Worm (Caenorhabditis elegans) whole organism, L2 larva: ENCODE data around the gene F44E2.10.

Source experiments
- F13H6.1 ChIP-seq: sonication (generic microtip); optimal IDR thresholded peaks from 2 replicates; lab custom pipeline; 2016; ENCODE audit warnings: missing genetic modification characterization, missing compliant biosample characterization
- Y55F3AM.14 ChIP-seq: fragments of 200-800 bp; sonication (Bioruptor generic); optimal IDR thresholded peaks from 2 replicates; lab custom pipeline; 2018; ENCODE audit warnings: mild to moderate bottlenecking, missing genetic modification characterization, missing compliant biosample characterization
- ZK546.5 ChIP-seq: sonication (generic microtip); optimal IDR thresholded peaks from 2 replicates; lab custom pipeline; 2017; ENCODE audit warnings: missing biosample characterization, missing genetic modification characterization
- alr-1 ChIP-seq: fragments of 150-350 bp; optimal IDR thresholded peaks from 2 replicates; lab custom pipeline; 2014; ENCODE audit warnings: missing biosample characterization, missing genetic modification characterization
- aly-2 ChIP-seq: fragments of 150-350 bp; optimal IDR thresholded peaks from 2 replicates; lab custom pipeline; 2014; ENCODE audit warnings: missing biosample characterization, missing genetic modification characterization
- ama-1 ChIP-seq: fragments of 150-350 bp; optimal IDR thresholded peaks from 2 replicates; lab custom pipeline; 2018; ENCODE audit warnings: inconsistent platforms
- ceh-16 ChIP-seq: fragments of 150-350 bp; optimal IDR thresholded peaks from 2 replicates; lab custom pipeline; 2014; ENCODE audit warnings: missing biosample characterization, missing genetic modification characterization
- ceh-82 ChIP-seq: fragments of 150-350 bp; optimal IDR thresholded peaks from 2 replicates; lab custom pipeline; 2014; ENCODE audit warnings: missing biosample characterization, missing genetic modification characterization
- crh-2 ChIP-seq: sonication (generic microtip); optimal IDR thresholded peaks from 2 replicates; lab custom pipeline; 2017; ENCODE audit warnings: missing biosample characterization, missing genetic modification characterization
- dmd-4 ChIP-seq: sonication (generic microtip); optimal IDR thresholded peaks from 2 replicates; lab custom pipeline; 2017; ENCODE audit warnings: missing biosample characterization, missing genetic modification characterization
- egl-27 ChIP-seq: sonication (generic microtip); optimal IDR thresholded peaks from 3 replicates; lab custom pipeline; 2017; ENCODE audit warnings: missing biosample characterization, missing genetic modification reagents, missing genetic modification characterization
- elt-1 ChIP-seq: fragments of 150-350 bp; optimal IDR thresholded peaks from 2 replicates; lab custom pipeline; 2014; ENCODE audit warnings: missing biosample characterization, missing genetic modification characterization
- gmeb-1 ChIP-seq: fragments of 150-350 bp; optimal IDR thresholded peaks from 2 replicates; lab custom pipeline; 2014; ENCODE audit warnings: missing biosample characterization, missing genetic modification characterization
- lin-13 ChIP-seq: fragments of 150-350 bp; optimal IDR thresholded peaks from 2 replicates; lab custom pipeline; 2014; ENCODE audit warnings: missing biosample characterization, missing genetic modification reagents, missing genetic modification characterization
- lin-39 ChIP-seq: fragments of 150-350 bp; optimal IDR thresholded peaks from 2 replicates; lab custom pipeline; 2014; ENCODE audit warnings: missing biosample characterization, missing genetic modification reagents, missing genetic modification characterization
- lsy-2 ChIP-seq, 2 experiments: fragments of 150-350 bp in 1 of 2; sonication (generic microtip) in 1 of 2; optimal IDR thresholded peaks; 2 replicates each; lab custom pipeline; 2014 to 2017; ENCODE audit warnings: missing biosample characterization in 2 of 2, missing genetic modification characterization in 2 of 2
- mab-5 ChIP-seq: fragments of 150-350 bp; optimal IDR thresholded peaks from 2 replicates; lab custom pipeline; 2014; ENCODE audit warnings: missing biosample characterization, missing genetic modification characterization
- mbf-1 ChIP-seq: sonication (generic microtip); optimal IDR thresholded peaks from 2 replicates; lab custom pipeline; 2017; ENCODE audit warnings: missing biosample characterization, missing genetic modification characterization
- mdl-1 ChIP-seq, 2 experiments: fragments of 150-350 bp in 1 of 2; sonication (generic microtip) in 1 of 2; optimal IDR thresholded peaks; 2 replicates each; lab custom pipeline; 2017; ENCODE audit warnings: missing biosample characterization in 2 of 2, missing genetic modification characterization in 2 of 2
- nhr-11 ChIP-seq: fragments of 150-350 bp; optimal IDR thresholded peaks from 2 replicates; lab custom pipeline; 2014; ENCODE audit warnings: missing biosample characterization, missing genetic modification characterization
- nhr-12 ChIP-seq: fragments of 150-350 bp; optimal IDR thresholded peaks from 2 replicates; lab custom pipeline; 2014; ENCODE audit warnings: missing biosample characterization, missing genetic modification characterization
- nhr-21 ChIP-seq: fragments of 150-350 bp; optimal IDR thresholded peaks from 2 replicates; lab custom pipeline; 2014; ENCODE audit warnings: missing biosample characterization, missing genetic modification characterization
- nhr-237 ChIP-seq: fragments of 150-350 bp; optimal IDR thresholded peaks from 2 replicates; lab custom pipeline; 2014; ENCODE audit warnings: missing biosample characterization, missing genetic modification characterization
- nhr-25 ChIP-seq: fragments of 150-350 bp; sonication (generic microtip); optimal IDR thresholded peaks from 3 replicates; lab custom pipeline; 2014; ENCODE audit warnings: missing biosample characterization, missing genetic modification characterization
- nhr-6 ChIP-seq: fragments of 150-350 bp; optimal IDR thresholded peaks from 2 replicates; lab custom pipeline; 2014; ENCODE audit warnings: missing biosample characterization, missing genetic modification characterization
- nhr-77 ChIP-seq: fragments of 150-350 bp; optimal IDR thresholded peaks from 2 replicates; lab custom pipeline; 2014; ENCODE audit warnings: missing biosample characterization, missing genetic modification characterization
- peb-1 ChIP-seq: fragments of 150-350 bp; optimal IDR thresholded peaks from 2 replicates; lab custom pipeline; 2014; ENCODE audit warnings: missing biosample characterization, missing genetic modification characterization
- sem-4 ChIP-seq: fragments of 150-350 bp; optimal IDR thresholded peaks from 2 replicates; lab custom pipeline; 2014; ENCODE audit warnings: missing biosample characterization, missing genetic modification reagents, missing genetic modification characterization
- skn-1 ChIP-seq: sonication (generic microtip); optimal IDR thresholded peaks from 2 replicates; lab custom pipeline; 2017; ENCODE audit warnings: missing biosample characterization, missing genetic modification characterization
- sma-3 ChIP-seq: sonication (generic microtip); optimal IDR thresholded peaks from 2 replicates; lab custom pipeline; 2016; ENCODE audit warnings: missing genetic modification reagents, missing genetic modification characterization, missing compliant biosample characterization
- sma-9 ChIP-seq, 2 experiments: fragments of 150-350 bp in 1 of 2; sonication (generic microtip) in 1 of 2; optimal IDR thresholded peaks; 2 replicates each; lab custom pipeline; 2014 to 2016; ENCODE audit warnings: missing genetic modification characterization in 2 of 2, mild to moderate bottlenecking in 1 of 2, missing biosample characterization in 1 of 2, missing compliant biosample characterization in 1 of 2, missing genetic modification reagents in 1 of 2, moderate library complexity in 1 of 2
- unc-39 ChIP-seq: fragments of 150-350 bp; optimal IDR thresholded peaks from 2 replicates; lab custom pipeline; 2014; ENCODE audit warnings: missing biosample characterization, missing genetic modification characterization
- unc-55 ChIP-seq: fragments of 150-350 bp; sonication (generic microtip); optimal IDR thresholded peaks from 3 replicates; lab custom pipeline; 2014; ENCODE audit warnings: missing biosample characterization, missing genetic modification reagents, missing genetic modification characterization
- unc-62 ChIP-seq: fragments of 150-350 bp; optimal IDR thresholded peaks from 2 replicates; lab custom pipeline; 2014; ENCODE audit warnings: missing biosample characterization, missing genetic modification reagents, missing genetic modification characterization
- zag-1 ChIP-seq: fragments of 150-350 bp; optimal IDR thresholded peaks from 2 replicates; lab custom pipeline; 2014; ENCODE audit warnings: missing biosample characterization, missing genetic modification characterization
- ztf-1 ChIP-seq: fragments of 200-800 bp; sonication (Bioruptor generic); conservative IDR thresholded peaks from 2 replicates; pipeline ENCODE4 v1.3.6; 2022; ENCODE audit warnings: missing genetic modification characterization, missing compliant biosample characterization
- ztf-11 ChIP-seq: sonication (generic microtip); optimal IDR thresholded peaks from 2 replicates; lab custom pipeline; 2017; ENCODE audit warnings: missing biosample characterization, missing genetic modification characterization
- ztf-4 ChIP-seq: fragments of 150-350 bp; optimal IDR thresholded peaks from 2 replicates; lab custom pipeline; 2014; ENCODE audit warnings: missing biosample characterization, missing genetic modification characterization

Gene F44E2.10

DNA sequence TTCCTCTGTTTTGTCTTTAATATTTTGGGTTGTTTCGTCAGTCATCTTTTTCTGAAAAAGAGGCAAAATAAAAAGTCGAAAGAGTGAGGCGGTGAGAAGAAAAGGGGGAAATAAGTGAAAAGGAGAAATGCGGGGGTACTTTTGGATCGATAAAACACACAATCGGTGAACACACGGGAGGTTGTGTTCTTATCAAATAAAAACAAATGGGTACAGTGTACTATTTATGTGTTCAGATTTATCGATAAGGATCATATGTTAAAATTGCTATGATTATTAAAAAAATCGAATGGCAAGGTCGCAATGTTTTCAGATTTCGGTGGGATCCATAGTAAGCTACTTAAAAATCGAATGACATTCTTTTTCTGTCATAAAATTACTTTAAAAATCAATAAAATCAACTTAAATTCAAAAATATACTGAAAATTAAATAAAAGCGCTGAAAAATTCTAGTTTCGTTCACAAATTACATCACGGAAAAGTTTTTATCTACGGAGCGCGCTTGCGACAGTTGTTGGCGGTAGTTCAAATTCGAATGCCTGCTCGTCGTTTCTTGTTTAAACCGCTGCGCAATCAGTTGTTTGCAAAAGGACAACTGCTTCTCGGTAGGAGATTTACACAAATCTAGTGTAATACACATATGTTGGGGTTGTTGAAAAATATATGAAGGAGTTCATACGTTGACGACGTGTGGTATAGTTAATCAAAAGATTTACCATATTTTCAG, 21.5 kb downstream of the F44E2.10 start, which contains the start of gene prx-19 (continued):
- TF ChIP-seq skn-1 = no peak
- no peak for TF ChIP-seq ZK546.5
- TF ChIP-seq zag-1 (tag; lab: Kevin White, UChicago) = no peak
- TF ChIP-seq lsy-2 (tag; optimal IDR thresholded peaks at IDR 0.05; lab: Kevin White, UChicago) = peak in 1 of 2 experiments; percentile 66
- TF ChIP-seq alr-1 (tag; lab: Kevin White, UChicago) = no peak
- no peak for TF ChIP-seq ceh-16 (tag; lab: Kevin White, UChicago)
- TF ChIP-seq nhr-237 (tag; lab: Kevin White, UChicago) = no peak
- peak; percentile 39 for TF ChIP-seq sma-9 (GFP tag; optimal IDR thresholded peaks at IDR 0.05; lab: Kevin White, UChicago)
- no peak for TF ChIP-seq sma-9 (tag; optimal IDR thresholded peaks at IDR 0.05; lab: Kevin White, UChicago)
- TF ChIP-seq elt-1 (tag; lab: Kevin White, UChicago) = no peak
- peak; percentile 15 for TF ChIP-seq lin-13 (GFP tag; lab: Kevin White, UChicago)
- TF ChIP-seq crh-2 (tag; lab: Kevin White, UChicago) = peak; percentile 30

DNA sequence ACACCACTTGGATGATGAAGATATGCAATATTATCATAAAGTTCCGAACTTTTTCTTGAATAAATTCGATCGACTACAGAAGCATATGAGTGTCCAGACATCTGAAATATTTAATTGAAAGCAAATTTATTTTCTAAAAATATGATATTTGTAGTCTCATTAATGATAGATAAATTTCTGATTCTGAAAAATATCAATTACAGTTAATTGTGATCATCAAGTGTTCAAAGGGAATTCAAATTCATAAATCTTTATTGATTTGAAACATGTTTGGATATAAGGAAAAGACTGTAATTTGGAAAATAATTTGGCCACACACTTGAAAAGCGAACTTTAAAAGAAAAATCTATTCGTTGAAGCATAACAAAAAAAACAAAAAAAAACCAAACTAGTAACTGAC, 23.7 kb downstream of the F44E2.10 start, which contains the start of gene F54F2.7:
TSS of gene F54F2.7 (minus strand) at position 101 of the 400 bp plus-strand sequence.
- TF ChIP-seq gmeb-1 (tag; lab: Kevin White, UChicago) (no peak), F13H6.1 (tag; lab: Kevin White, UChicago) (no peak), sma-9 (GFP tag; optimal IDR thresholded peaks at IDR 0.05; lab: Kevin White, UChicago) (no peak), sma-9 (tag; optimal IDR thresholded peaks at IDR 0.05; lab: Kevin White, UChicago) (no peak), nhr-21 (tag; lab: Kevin White, UChicago) (no peak), mdl-1 (tag; optimal IDR thresholded peaks at IDR 0.05; lab: Kevin White, UChicago) (no peak), ztf-11 (no peak), nhr-25 (tag; lab: Kevin White, UChicago) (no peak), ceh-82 (tag; lab: Kevin White, UChicago) (no peak), ama-1 (lab: Kevin White, UChicago) (no peak), ZK546.5 (no peak), unc-55 (no peak), egl-27 (tag; lab: Kevin White, UChicago) (no peak), ztf-1 (GFP tag; lab: Robert Waterston, UW) (no peak), ceh-16 (tag; lab: Kevin White, UChicago) (no peak), lin-13 (GFP tag; lab: Kevin White, UChicago) (no peak), unc-62 (GFP tag; lab: Kevin White, UChicago) (no peak), ztf-4 (tag; lab: Kevin White, UChicago) (no peak), peb-1 (no peak), unc-39 (tag; lab: Kevin White, UChicago) (no peak)
- TF ChIP-seq, all 48 proteins: peak for 0

DNA sequence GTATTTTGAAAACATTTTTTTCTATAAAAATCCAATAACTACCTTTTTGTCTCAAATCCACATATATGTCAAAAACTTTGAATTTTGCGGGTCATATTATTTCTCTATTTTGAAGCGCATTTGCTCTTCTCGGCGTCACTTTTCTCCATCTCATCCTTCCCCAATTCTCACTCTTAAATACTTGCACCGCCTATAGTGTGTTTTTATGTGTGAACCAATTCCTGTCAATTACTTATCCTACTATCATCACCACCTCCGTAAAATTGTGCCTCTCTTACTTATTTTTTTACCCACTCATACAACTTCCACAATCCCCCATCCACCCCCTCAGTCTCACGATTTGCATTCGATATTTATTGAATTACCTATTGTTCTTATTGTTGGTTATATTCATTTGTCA, 25.1 kb downstream of the F44E2.10 start:
- TF ChIP-seq nhr-12 (tag; lab: Kevin White, UChicago) (no peak), mbf-1 (tag; lab: Kevin White, UChicago) (no peak), ztf-4 (tag; lab: Kevin White, UChicago) (no peak)

DNA sequence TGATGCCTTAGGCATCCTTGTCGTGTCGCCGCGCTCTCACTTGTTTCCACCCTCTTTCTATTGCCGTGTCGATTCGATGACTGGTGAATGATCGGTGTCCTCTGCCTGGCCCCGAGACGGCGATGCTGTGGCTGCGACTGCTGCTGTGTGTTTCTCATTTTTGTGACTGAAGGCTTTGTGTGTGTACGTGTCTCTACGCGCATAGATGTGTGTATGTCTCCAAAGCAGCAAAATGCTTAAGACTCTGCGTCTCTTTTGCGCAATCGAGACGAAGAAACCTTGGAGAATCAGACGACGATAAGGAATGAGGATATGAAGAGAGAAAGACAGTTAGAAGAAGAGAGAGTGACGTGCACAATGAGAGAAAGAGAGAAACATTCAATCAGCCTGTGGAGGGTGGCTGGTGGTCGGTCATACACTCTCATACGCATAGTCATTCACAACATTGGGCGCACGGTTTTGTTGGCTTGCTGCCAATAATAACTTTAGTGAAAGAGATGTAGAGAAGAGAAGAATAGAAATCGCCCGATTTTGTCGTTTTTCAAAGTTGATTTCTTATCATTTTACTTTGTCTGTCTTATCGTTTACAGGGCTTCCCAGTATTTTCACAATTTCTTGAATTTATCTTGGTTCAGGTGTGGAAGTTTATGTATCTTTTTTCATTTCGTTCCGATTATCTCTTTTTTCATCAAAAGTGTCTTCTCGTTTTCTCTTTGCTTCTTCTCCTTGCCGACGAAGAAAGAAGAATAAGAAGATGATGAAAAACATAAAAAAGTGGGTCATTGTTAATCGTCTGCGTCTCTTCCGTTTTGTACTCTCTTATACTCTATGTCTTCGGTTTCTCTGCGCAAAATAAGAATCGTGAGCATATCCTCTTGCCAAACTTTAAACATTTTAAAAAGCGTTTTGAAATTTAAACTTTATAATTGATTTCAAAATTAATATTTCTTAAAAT, 28.8 kb downstream of the F44E2.10 start:
- TF ChIP-seq nhr-11 (tag; lab: Kevin White, UChicago) (no peak), sma-3 (peak; percentile 96), lsy-2 (tag; optimal IDR thresholded peaks at IDR 0.05; lab: Kevin White, UChicago) (peak; percentile 77 to 95), nhr-12 (tag; lab: Kevin White, UChicago) (no peak), nhr-25 (tag; lab: Kevin White, UChicago) (peak; percentile 98), ztf-1 (GFP tag; lab: Robert Waterston, UW) (no peak), ama-1 (lab: Kevin White, UChicago) (peak; percentile 76), gmeb-1 (tag; lab: Kevin White, UChicago) (peak; percentile 81), ceh-16 (tag; lab: Kevin White, UChicago) (peak; percentile 90), mdl-1 (tag; optimal IDR thresholded peaks at IDR 0.05; lab: Kevin White, UChicago) (peak; percentile 87 to 95), dmd-4 (tag; lab: Kevin White, UChicago) (no peak), elt-1 (tag; lab: Kevin White, UChicago) (no peak), skn-1 (no peak), unc-39 (tag; lab: Kevin White, UChicago) (no peak), nhr-6 (tag; lab: Kevin White, UChicago) (peak; percentile 97), sem-4 (tag; lab: Kevin White, UChicago) (peak; percentile 96), alr-1 (tag; lab: Kevin White, UChicago) (peak; percentile 99), nhr-237 (tag; lab: Kevin White, UChicago) (peak; percentile 80), egl-27 (tag; lab: Kevin White, UChicago) (peak; percentile 99), unc-55 (peak; percentile 97), ZK546.5 (peak; percentile 45), nhr-21 (tag; lab: Kevin White, UChicago) (peak; percentile 95), aly-2 (tag; lab: Kevin White, UChicago) (no peak), mab-5 (peak; percentile 38), lin-13 (GFP tag; lab: Kevin White, UChicago) (peak; percentile 83), lin-39 (tag; lab: Kevin White, UChicago) (peak; percentile 92), Y55F3AM.14 (peak; percentile 92), ztf-4 (tag; lab: Kevin White, UChicago) (peak; percentile 96), nhr-77 (peak; percentile 83), mbf-1 (tag; lab: Kevin White, UChicago) (no peak), sma-9 (GFP tag; optimal IDR thresholded peaks at IDR 0.05; lab: Kevin White, UChicago) (peak; percentile 98), sma-9 (tag; optimal IDR thresholded peaks at IDR 0.05; lab: Kevin White, UChicago) (peak; percentile 85)
